Worm (Caenorhabditis elegans) whole organism, young adult: Measurements from ENCODE around the gene ipla-1.
A peak's percentile ranks its signal among the peaks of the same experiment; 100 is the strongest.

Experiments
- B0261.1 ChIP-seq: sonication (generic microtip); optimal IDR thresholded peaks from 2 replicates; lab custom pipeline; 2016; ENCODE audit warnings: mild to moderate bottlenecking, missing genetic modification characterization, moderate library complexity, missing compliant biosample characterization
- B0336.3 ChIP-seq: fragments of 200-800 bp; sonication (Bioruptor generic); IDR thresholded peaks from 2 replicates; pipeline ENCODE4 v1.3.6; 2022; ENCODE audit warnings: missing genetic modification characterization, missing compliant biosample characterization
- C17E4.6 ChIP-seq: fragments of 200-800 bp; sonication (Bioruptor generic); IDR thresholded peaks from 2 replicates; pipeline ENCODE4 v1.3.6; 2022; ENCODE audit warnings: missing genetic modification reagents, missing genetic modification characterization, missing compliant biosample characterization
- F22D6.2 ChIP-seq: sonication (generic microtip); optimal IDR thresholded peaks from 2 replicates; lab custom pipeline; 2016; ENCODE audit warnings: mild to moderate bottlenecking, missing genetic modification characterization, missing compliant biosample characterization
- F23B12.7 ChIP-seq: sonication (generic microtip); optimal IDR thresholded peaks from 2 replicates; lab custom pipeline; 2017; ENCODE audit warnings: missing genetic modification characterization, mild to moderate bottlenecking, missing compliant biosample characterization, antibody characterized with exemption, moderate library complexity; ENCODE audit not compliant: insufficient read depth
- F33H1.4 ChIP-seq: fragments of 200-800 bp; sonication (Bioruptor generic); IDR thresholded peaks from 2 replicates; pipeline ENCODE4 v1.3.6; 2022; ENCODE audit warnings: missing genetic modification reagents, missing genetic modification characterization, missing compliant biosample characterization
- F37B4.10 ChIP-seq: fragments of 200-800 bp; sonication (Bioruptor generic); IDR thresholded peaks from 2 replicates; pipeline ENCODE4 v1.3.6; 2022; ENCODE audit warnings: missing genetic modification characterization, missing compliant biosample characterization
- T07F8.4 ChIP-seq: sonication (generic microtip); optimal IDR thresholded peaks from 2 replicates; lab custom pipeline; 2016; ENCODE audit warnings: mild to moderate bottlenecking, missing genetic modification characterization, moderate library complexity, missing compliant biosample characterization
- Y53G8AR.9 ChIP-seq: fragments of 200-800 bp; sonication (Bioruptor generic); conservative IDR thresholded peaks from 2 replicates; pipeline ENCODE4 v1.3.6; 2022; ENCODE audit warnings: missing genetic modification reagents, missing genetic modification characterization, missing compliant biosample characterization
- ZK185.1 ChIP-seq: sonication (generic microtip); optimal IDR thresholded peaks from 2 replicates; lab custom pipeline; 2016; ENCODE audit warnings: mild to moderate bottlenecking, missing genetic modification characterization, missing compliant biosample characterization; ENCODE audit not compliant: poor library complexity, severe bottlenecking
- ama-1 ChIP-seq, 3 experiments: fragments of 150-350 bp in 1 of 3; sonication (generic microtip) in 2 of 3; optimal IDR thresholded peaks; 2 replicates each; lab custom pipeline; 2014 to 2018; ENCODE audit warnings: missing biosample characterization in 2 of 3, missing genetic modification characterization in 2 of 3, missing genetic modification reagents in 2 of 3
- attf-5 ChIP-seq: fragments of 200-800 bp; sonication (Bioruptor generic); optimal IDR thresholded peaks from 2 replicates; lab custom pipeline; 2018; ENCODE audit warnings: mild to moderate bottlenecking, missing genetic modification characterization, missing compliant biosample characterization
- bed-1 ChIP-seq: fragments of 200-800 bp; sonication (Bioruptor generic); IDR thresholded peaks from 2 replicates; pipeline ENCODE4 v1.3.6; 2022; ENCODE audit warnings: missing genetic modification reagents, missing genetic modification characterization, missing compliant biosample characterization
- ceh-58 ChIP-seq: fragments of 200-800 bp; sonication (Bioruptor generic); IDR thresholded peaks from 2 replicates; pipeline ENCODE4 v1.3.6; 2022; ENCODE audit warnings: missing genetic modification characterization, missing compliant biosample characterization
- dox-1 ChIP-seq: fragments of 200-800 bp; sonication (Bioruptor generic); IDR thresholded peaks from 2 replicates; pipeline ENCODE4 v1.3.6; 2022; ENCODE audit warnings: missing genetic modification reagents, missing genetic modification characterization, missing compliant biosample characterization
- dpff-1 ChIP-seq: sonication (generic microtip); optimal IDR thresholded peaks from 2 replicates; lab custom pipeline; 2017; ENCODE audit warnings: mild to moderate bottlenecking, missing genetic modification characterization, missing compliant biosample characterization
- ekl-4 ChIP-seq: fragments of 200-800 bp; sonication (Bioruptor generic); IDR thresholded peaks from 2 replicates; pipeline ENCODE4 v1.3.6; 2022; ENCODE audit warnings: missing genetic modification reagents, missing genetic modification characterization, missing compliant biosample characterization
- hlh-26 ChIP-seq: fragments of 200-800 bp; sonication (Bioruptor generic); conservative IDR thresholded peaks from 2 replicates; pipeline ENCODE4 v1.3.6; 2022; ENCODE audit warnings: missing genetic modification reagents, missing genetic modification characterization, missing compliant biosample characterization
- hmg-20 ChIP-seq: fragments of 200-800 bp; sonication (Bioruptor generic); IDR thresholded peaks from 2 replicates; pipeline ENCODE4 v1.3.6; 2022; ENCODE audit warnings: missing genetic modification reagents, missing genetic modification characterization, missing compliant biosample characterization
- hrde-1 ChIP-seq: sonication (generic microtip); optimal IDR thresholded peaks from 2 replicates; lab custom pipeline; 2016; ENCODE audit warnings: missing genetic modification characterization, mild to moderate bottlenecking, missing compliant biosample characterization, moderate library complexity, missing genotype, missing genetic modification reagents, borderline replicate concordance
- let-607 ChIP-seq, 2 experiments: fragments of 200-800 bp in 1 of 2; sonication (Bioruptor generic) in 1 of 2; sonication (generic microtip) in 1 of 2; optimal IDR thresholded peaks; 2 replicates each; lab custom pipeline; 2016 to 2018; ENCODE audit warnings: mild to moderate bottlenecking in 2 of 2, missing compliant biosample characterization in 2 of 2, missing genetic modification characterization in 2 of 2, moderate library complexity in 2 of 2, missing genotype in 1 of 2
- lin-54 ChIP-seq: fragments of 200-800 bp; sonication (Bioruptor generic); optimal IDR thresholded peaks from 2 replicates; lab custom pipeline; 2018; ENCODE audit warnings: mild to moderate bottlenecking, missing genetic modification characterization, missing compliant biosample characterization
- lsl-1 ChIP-seq: fragments of 200-800 bp; sonication (Bioruptor generic); optimal IDR thresholded peaks from 2 replicates; lab custom pipeline; 2018; ENCODE audit warnings: mild to moderate bottlenecking, missing genetic modification characterization, moderate library complexity, missing compliant biosample characterization
- madf-6 ChIP-seq: fragments of 200-800 bp; sonication (Bioruptor generic); IDR thresholded peaks from 2 replicates; pipeline ENCODE4 v1.3.6; 2022; ENCODE audit warnings: missing genetic modification reagents, missing genetic modification characterization, missing compliant biosample characterization
- madf-8 ChIP-seq: fragments of 200-800 bp; sonication (Bioruptor generic); conservative IDR thresholded peaks from 2 replicates; pipeline ENCODE4 v1.3.6; 2022; ENCODE audit warnings: missing genetic modification reagents, missing genetic modification characterization, missing compliant biosample characterization
- nfya-2 ChIP-seq: fragments of 200-800 bp; sonication (Bioruptor generic); IDR thresholded peaks from 2 replicates; pipeline ENCODE4 v1.3.6; 2022; ENCODE audit warnings: missing genetic modification reagents, missing genetic modification characterization, missing compliant biosample characterization
- nfyb-1 ChIP-seq: fragments of 200-800 bp; sonication (Bioruptor generic); IDR thresholded peaks from 2 replicates; pipeline ENCODE4 v1.3.6; 2022; ENCODE audit warnings: missing genetic modification reagents, missing genetic modification characterization, missing compliant biosample characterization
- nhr-179 ChIP-seq: sonication (generic microtip); optimal IDR thresholded peaks from 2 replicates; lab custom pipeline; 2016; ENCODE audit warnings: mild to moderate bottlenecking, missing genetic modification characterization, missing compliant biosample characterization
- rec-8 ChIP-seq, 2 experiments: sonication (generic microtip); optimal IDR thresholded peaks; 2 replicates each; lab custom pipeline; 2016; ENCODE audit warnings: mild to moderate bottlenecking in 2 of 2, missing genetic modification characterization in 2 of 2, missing genetic modification reagents in 2 of 2, missing genotype in 2 of 2, missing biosample characterization in 1 of 2, missing compliant biosample characterization in 1 of 2, moderate library complexity in 1 of 2
- repo-1 ChIP-seq: sonication (generic microtip); optimal IDR thresholded peaks from 2 replicates; lab custom pipeline; 2017; ENCODE audit warnings: mild to moderate bottlenecking, missing genetic modification characterization, missing compliant biosample characterization
- rpc-1 ChIP-seq, 2 experiments: fragments of 150-350 bp in 1 of 2; sonication (generic microtip) in 1 of 2; optimal IDR thresholded peaks; 2 replicates each; lab custom pipeline; 2014 to 2018; ENCODE audit warnings: missing biosample characterization in 1 of 2, missing genetic modification characterization in 1 of 2, missing genetic modification reagents in 1 of 2, missing genotype in 1 of 2
- sdz-38 ChIP-seq: sonication (generic microtip); optimal IDR thresholded peaks from 2 replicates; lab custom pipeline; 2016; ENCODE audit warnings: missing genotype, missing genetic modification characterization, missing compliant biosample characterization
- sea-2 ChIP-seq: fragments of 200-800 bp; sonication (Bioruptor generic); IDR thresholded peaks from 2 replicates; pipeline ENCODE4 v1.3.6; 2022; ENCODE audit warnings: missing genetic modification characterization, missing compliant biosample characterization
- snpc-1.1 ChIP-seq: sonication (generic microtip); optimal IDR thresholded peaks from 2 replicates; lab custom pipeline; 2017; ENCODE audit warnings: missing genetic modification characterization, mild to moderate bottlenecking, missing compliant biosample characterization, antibody characterized with exemption, moderate library complexity, missing genotype, missing genetic modification reagents; ENCODE audit not compliant: insufficient read depth
- snpc-1.3 ChIP-seq: sonication (generic microtip); optimal IDR thresholded peaks from 2 replicates; lab custom pipeline; 2017; ENCODE audit warnings: missing genetic modification characterization, mild to moderate bottlenecking, missing compliant biosample characterization, antibody characterized with exemption, moderate library complexity, missing genotype, missing genetic modification reagents; ENCODE audit not compliant: insufficient read depth
- snpc-3.4 ChIP-seq: sonication (generic microtip); optimal IDR thresholded peaks from 2 replicates; lab custom pipeline; 2017; ENCODE audit warnings: missing genetic modification characterization, mild to moderate bottlenecking, missing compliant biosample characterization, antibody characterized with exemption, moderate library complexity, missing genotype, missing genetic modification reagents
- zfh-2 ChIP-seq: fragments of 200-800 bp; sonication (Bioruptor generic); conservative IDR thresholded peaks from 2 replicates; pipeline ENCODE4 v1.3.6; 2022; ENCODE audit warnings: missing genetic modification reagents, missing genetic modification characterization, missing compliant biosample characterization
- zim-3 ChIP-seq: sonication (generic microtip); optimal IDR thresholded peaks from 2 replicates; lab custom pipeline; 2017; ENCODE audit warnings: mild to moderate bottlenecking, missing genetic modification characterization, moderate library complexity, missing compliant biosample characterization
- ztf-26 ChIP-seq: sonication (generic microtip); optimal IDR thresholded peaks from 2 replicates; lab custom pipeline; 2017; ENCODE audit warnings: missing genetic modification characterization, missing compliant biosample characterization
- ztf-28 ChIP-seq: fragments of 200-800 bp; sonication (Bioruptor generic); IDR thresholded peaks from 2 replicates; pipeline ENCODE4 v1.3.6; 2022; ENCODE audit warnings: missing genetic modification reagents, missing genetic modification characterization, missing compliant biosample characterization
- ztf-3 ChIP-seq: fragments of 200-800 bp; sonication (Bioruptor generic); optimal IDR thresholded peaks from 2 replicates; lab custom pipeline; 2018; ENCODE audit warnings: mild to moderate bottlenecking, missing genetic modification characterization, missing compliant biosample characterization
- ztf-6 ChIP-seq: fragments of 200-800 bp; sonication (Bioruptor generic); IDR thresholded peaks from 2 replicates; pipeline ENCODE4 v1.3.6; 2022; ENCODE audit warnings: missing genetic modification reagents, missing genetic modification characterization, missing compliant biosample characterization

The ipla-1 gene

DNA sequence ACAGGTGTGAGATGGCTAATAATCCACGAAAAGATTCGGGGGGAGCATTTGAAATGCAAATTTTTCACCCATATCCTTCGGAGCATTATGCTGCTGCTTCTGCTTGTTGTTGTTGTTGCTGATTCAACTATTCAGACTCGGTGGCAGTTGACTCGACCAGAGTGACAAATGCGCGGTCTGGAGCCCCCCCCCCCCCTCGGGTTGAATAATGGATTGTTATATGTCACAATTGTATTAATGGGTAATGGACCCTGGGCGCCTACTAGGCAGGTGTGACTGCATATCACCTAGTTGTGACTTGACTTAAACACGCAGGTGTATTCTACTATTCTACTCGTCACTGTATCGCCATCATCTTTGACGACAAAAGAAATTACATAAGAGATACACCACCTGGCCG lies 25.6 kb downstream of the ipla-1 start:
- no peak for TF ChIP-seq hmg-20 (GFP tag; lab: Robert Waterston, UW)
- TF ChIP-seq dpff-1 (tag; lab: Kevin White, UChicago), result no peak
- TF ChIP-seq ztf-26 (tag; lab: Kevin White, UChicago), result no peak
- no peak for TF ChIP-seq madf-8 (GFP tag; lab: Robert Waterston, UW)
- no peak for TF ChIP-seq ZK185.1 (tag; lab: Kevin White, UChicago)
- TF ChIP-seq rec-8 (tag; optimal IDR thresholded peaks at IDR 0.05; lab: Kevin White, UChicago), result no peak
- TF ChIP-seq nfyb-1 (GFP tag; lab: Robert Waterston, UW), result no peak
- TF ChIP-seq hrde-1, result no peak
- TF ChIP-seq B0261.1 (tag; lab: Kevin White, UChicago), result no peak
- TF ChIP-seq lsl-1 (GFP tag; lab: Kevin White, UChicago), result no peak
- TF ChIP-seq nfya-2 (GFP tag; lab: Robert Waterston, UW), result no peak
- TF ChIP-seq hlh-26 (GFP tag; lab: Robert Waterston, UW), result no peak

DNA sequence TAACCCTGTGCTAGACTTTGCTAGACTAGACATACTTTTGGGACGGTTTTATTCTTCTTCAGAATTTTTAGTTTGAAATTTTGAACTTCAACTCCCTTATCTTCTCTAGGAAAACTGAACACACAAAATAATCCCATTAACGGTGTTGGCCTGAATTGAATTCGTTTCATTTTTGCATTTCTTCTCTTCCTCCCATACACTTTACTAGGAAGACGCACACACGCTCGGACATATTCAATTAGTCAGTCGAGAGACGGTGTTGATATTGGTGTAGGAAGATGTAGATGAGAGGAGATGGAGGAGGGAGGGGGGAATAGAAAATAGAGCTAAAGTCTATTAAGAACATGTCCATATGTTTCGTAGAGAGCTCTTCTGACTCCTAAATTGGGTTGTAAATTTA lies 26.5 kb downstream of the ipla-1 start:
- TF ChIP-seq snpc-1.1 (tag; lab: Kevin White, UChicago), result no peak
- no peak for TF ChIP-seq nfyb-1 (GFP tag; lab: Robert Waterston, UW)
- no peak for TF ChIP-seq attf-5 (GFP tag; lab: Kevin White, UChicago)
- TF ChIP-seq sea-2, result no peak
- no peak for TF ChIP-seq snpc-1.3 (tag; lab: Kevin White, UChicago)
- TF ChIP-seq ztf-3, result no peak
- TF ChIP-seq F23B12.7 (tag; lab: Kevin White, UChicago), result no peak
- no peak for TF ChIP-seq rpc-1 (optimal IDR thresholded peaks at IDR 0.05; lab: Kevin White, UChicago)
- TF ChIP-seq rpc-1 (tag; optimal IDR thresholded peaks at IDR 0.05; lab: Kevin White, UChicago), result no peak
- no peak for TF ChIP-seq bed-1 (GFP tag; lab: Robert Waterston, UW)
- TF ChIP-seq Y53G8AR.9 (GFP tag; lab: Robert Waterston, UW), result no peak

DNA sequence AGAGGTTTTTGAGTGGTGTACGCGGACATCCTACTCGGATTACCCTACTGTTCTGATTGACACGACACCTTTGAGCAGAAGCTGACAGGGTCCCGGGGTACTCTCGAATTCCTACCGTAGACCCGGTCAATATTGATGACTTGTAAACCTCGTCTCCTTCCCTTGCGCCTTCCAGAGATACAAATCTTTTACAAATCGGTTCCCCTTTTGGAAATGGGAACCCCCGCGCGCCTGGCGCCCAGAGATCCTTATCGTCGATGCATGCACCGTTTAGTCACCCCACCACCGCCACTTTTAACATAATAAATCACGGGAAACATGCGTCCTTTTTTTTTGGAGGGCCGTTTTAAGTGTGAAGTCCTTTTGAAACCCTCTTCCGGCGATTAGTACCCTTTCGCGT lies 28.1 kb downstream of the ipla-1 start:
- TF ChIP-seq zfh-2 (GFP tag; lab: Robert Waterston, UW), result 0 out of 2 replicates have a peak, but pooled peaks have one; percentile 9
- no peak for TF ChIP-seq ztf-28 (GFP tag; lab: Robert Waterston, UW)
- no peak for TF ChIP-seq ztf-6 (GFP tag; lab: Robert Waterston, UW)

- TF ChIP-seq B0336.3 (GFP tag; lab: Robert Waterston, UW) (no peak), ztf-28 (GFP tag; lab: Robert Waterston, UW) (no peak), C17E4.6 (GFP tag; lab: Robert Waterston, UW) (no peak), dox-1 (GFP tag; lab: Robert Waterston, UW) (no peak), ceh-58 (GFP tag; lab: Robert Waterston, UW) (no peak), repo-1 (tag; lab: Kevin White, UChicago) (no peak), ama-1 (optimal IDR thresholded peaks at IDR 0.05; lab: Kevin White, UChicago) (no peak), ama-1 (GFP tag; optimal IDR thresholded peaks at IDR 0.05; lab: Kevin White, UChicago) (no peak), ekl-4 (GFP tag; lab: Robert Waterston, UW) (no peak), lin-54 (GFP tag; lab: Kevin White, UChicago) (no peak), T07F8.4 (tag; lab: Kevin White, UChicago) (no peak), sdz-38 (tag; lab: Kevin White, UChicago) (no peak), snpc-3.4 (no peak), F33H1.4 (GFP tag; lab: Robert Waterston, UW) (no peak), let-607 (tag; optimal IDR thresholded peaks at IDR 0.05; lab: Kevin White, UChicago) (no peak), sea-2 (no peak), nhr-179 (tag; lab: Kevin White, UChicago) (no peak), zim-3 (no peak), madf-6 (GFP tag; lab: Robert Waterston, UW) (no peak), F22D6.2 (tag; lab: Kevin White, UChicago) (no peak), F37B4.10 (GFP tag; lab: Robert Waterston, UW) (no peak)
Observed at ce11 chrII:4572579-4572978, 28.6 kb downstream of the ipla-1 start.
